Fruit fly (Drosophila melanogaster): ENCODE results near the gene CG12811.

DNA sequence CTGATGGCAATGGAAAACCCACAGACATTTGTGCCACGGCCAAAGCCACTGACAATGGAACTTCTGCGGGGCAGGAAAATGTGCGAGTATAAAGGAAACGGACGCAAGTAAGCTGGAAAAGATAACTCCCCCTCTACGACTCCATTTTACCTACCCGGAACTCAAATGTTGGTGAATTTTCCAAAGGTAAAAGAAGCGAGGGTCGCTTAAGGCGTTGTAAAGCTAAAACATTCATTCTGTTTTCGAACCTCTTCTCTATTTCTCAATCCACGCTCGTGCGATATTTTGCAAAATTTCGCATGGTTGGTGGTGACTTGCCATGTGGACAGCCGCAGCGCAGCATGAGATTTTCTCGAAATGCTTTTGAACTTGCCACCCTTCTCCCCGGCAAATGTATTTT, 8.1 kb upstream of the CG12811 start:
- no peak for TF ChIP-seq esn (GFP tag; optimal IDR thresholded peaks at IDR 0.05)
- TF ChIP-seq Hr39 (GFP tag; optimal IDR thresholded peaks at IDR 0.05) = no peak
- no peak for TF ChIP-seq Eip93F (GFP tag; optimal IDR thresholded peaks at IDR 0.05)
- TF ChIP-seq svp (GFP tag) = no peak
- TF ChIP-seq Smox (GFP tag; optimal IDR thresholded peaks at IDR 0.05) = no peak
- TF ChIP-seq Sox14 (GFP tag; optimal IDR thresholded peaks at IDR 0.05) = no peak
- TF ChIP-seq CG8632 (GFP tag; optimal IDR thresholded peaks at IDR 0.05) = no peak
- no peak for TF ChIP-seq CG11294 (GFP tag; IDR thresholded peaks at IDR 0.05)
- no peak for TF ChIP-seq CG3919 (GFP tag; optimal IDR thresholded peaks at IDR 0.05)
- no peak for TF ChIP-seq Hr4 (GFP tag; optimal IDR thresholded peaks at IDR 0.05)
- no peak for TF ChIP-seq CG31627 (GFP tag; optimal IDR thresholded peaks at IDR 0.05)
